Fruit fly (Drosophila melanogaster) Kc167 (cell line): ENCODE data around the gene CG32772.

ENCODE experiments used
- Myc ChIP-seq: fragments of >200 bp; optimal IDR thresholded peaks from 2 replicates; lab custom pipeline; 2017; ENCODE audit warnings: missing external identifiers
- Sin3A ChIP-seq: fragments of >200 bp; optimal IDR thresholded peaks from 2 replicates; lab custom pipeline; 2018; ENCODE audit warnings: missing external identifiers
- h ChIP-seq: fragments of >200 bp; optimal IDR thresholded peaks from 3 replicates; lab custom pipeline; 2018; ENCODE audit warnings: missing external identifiers
- insv ChIP-seq: fragments of >200 bp; optimal IDR thresholded peaks from 3 replicates; lab custom pipeline; 2018; ENCODE audit warnings: missing external identifiers
- psq ChIP-seq: fragments of >200 bp; optimal IDR thresholded peaks from 2 replicates; lab custom pipeline; 2017; ENCODE audit warnings: missing external identifiers
- ttk ChIP-seq: sonication (Bioruptor generic); optimal IDR thresholded peaks from 2 replicates; lab custom pipeline; 2017; ENCODE audit warnings: missing external identifiers

DNA sequence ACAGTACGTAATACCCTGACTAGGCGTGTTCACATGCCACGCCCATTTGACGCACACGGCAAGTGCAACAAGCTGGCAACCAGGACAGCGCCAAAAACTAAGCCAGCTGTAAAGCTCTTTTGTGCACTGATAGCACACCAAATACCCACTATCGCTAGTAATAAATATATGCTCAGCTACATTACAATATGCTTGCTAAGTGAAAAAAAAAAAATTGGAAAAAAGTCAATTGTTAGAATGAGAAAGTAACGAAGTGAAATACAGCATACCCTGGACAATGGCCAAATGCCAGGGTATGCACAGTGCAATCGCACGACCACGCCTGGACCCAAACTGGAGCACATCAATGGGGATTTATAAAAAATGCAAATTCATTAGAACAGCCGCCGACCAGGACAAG lies 23.0 kb upstream of the CG32772 start:
- no peak for TF ChIP-seq psq (lab: Kevin White, UChicago)
- no peak for TF ChIP-seq Sin3A
- TF ChIP-seq h (lab: Kevin White, UChicago): no peak
- TF ChIP-seq insv: no peak
- TF ChIP-seq Myc: no peak
- TF ChIP-seq ttk (lab: Kevin White, UChicago): no peak
